Worm (Caenorhabditis elegans): ENCODE measurements around the gene nhr-154.

nhr-154 gene

DNA sequence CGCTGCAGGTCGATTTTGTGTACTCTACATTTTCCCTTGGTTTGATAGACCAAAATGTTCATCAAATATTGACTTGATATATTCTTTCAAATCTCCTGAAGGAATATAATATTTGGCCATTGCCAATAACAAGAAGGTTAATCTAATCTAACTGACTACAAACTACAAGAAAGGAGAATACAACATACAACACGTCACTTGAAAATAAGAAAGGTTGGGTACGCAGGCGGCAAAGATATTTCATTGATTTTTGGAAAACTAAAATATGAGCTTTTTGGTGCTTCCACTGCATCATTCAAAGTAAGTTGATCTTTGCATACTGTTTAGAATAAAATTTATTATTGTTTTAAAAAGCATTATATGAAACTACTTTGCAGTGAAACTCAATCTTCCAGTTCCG, 3.0 kb upstream of the nhr-154 start, which contains the start of gene nhr-209:
TSS of gene nhr-209 (plus strand) at position 27 of the 400 bp plus-strand sequence.
- TF ChIP-seq snpc-4 (tag; optimal IDR thresholded peaks at IDR 0.05): no peak
- TF ChIP-seq pha-4 (tag; optimal IDR thresholded peaks at IDR 0.05): no peak
- TF ChIP-seq ceh-43 (GFP tag; optimal IDR thresholded peaks at IDR 0.05): no peak
- TF ChIP-seq bed-3 (GFP tag; optimal IDR thresholded peaks at IDR 0.05): no peak
- TF ChIP-seq nhr-2 (tag; optimal IDR thresholded peaks at IDR 0.05): no peak
- TF ChIP-seq ces-1 (GFP tag; optimal IDR thresholded peaks at IDR 0.05): no peak
- no peak for TF ChIP-seq M03D4.4 (tag; optimal IDR thresholded peaks at IDR 0.05)
- TF ChIP-seq ceh-39 (tag; optimal IDR thresholded peaks at IDR 0.05): no peak
- TF ChIP-seq blmp-1 (tag; optimal IDR thresholded peaks at IDR 0.05): no peak
- no peak for TF ChIP-seq unc-120 (tag; optimal IDR thresholded peaks at IDR 0.05; ENCODE audit: poor library complexity, severe bottlenecking)
- no peak for TF ChIP-seq lsy-2 (tag; optimal IDR thresholded peaks at IDR 0.05)
- no peak for TF ChIP-seq lin-13 (tag; optimal IDR thresholded peaks at IDR 0.05)
- no peak for TF ChIP-seq ztf-11 (tag; optimal IDR thresholded peaks at IDR 0.05)
- no peak for TF ChIP-seq nhr-12 (tag; optimal IDR thresholded peaks at IDR 0.05)
- TF ChIP-seq nhr-76 (tag; optimal IDR thresholded peaks at IDR 0.05): no peak
- TF ChIP-seq sem-2 (GFP tag; optimal IDR thresholded peaks at IDR 0.05): no peak

DNA sequence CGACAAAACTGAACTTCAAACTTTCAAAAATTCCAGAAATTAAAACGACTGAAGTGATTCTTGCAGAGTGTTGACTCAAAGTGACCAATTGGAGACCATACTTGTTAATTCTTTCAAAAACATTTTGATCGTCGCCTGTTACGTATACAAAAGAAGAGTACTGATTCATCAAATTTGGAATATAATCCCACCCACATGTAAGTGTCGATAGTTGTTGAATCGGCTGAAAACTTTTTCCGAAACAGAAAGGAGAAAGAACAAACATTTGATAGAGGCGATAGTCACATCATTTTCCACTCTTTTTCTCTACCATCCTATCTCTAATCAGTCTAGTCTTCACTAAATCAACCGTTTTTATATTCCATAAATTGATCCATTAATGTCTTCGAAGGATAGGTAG, 2.8 kb downstream of the nhr-154 start, which contains the start of gene nhr-153:
TSS of gene nhr-153 (plus strand) at position 301 of the 400 bp plus-strand sequence.
- TF ChIP-seq mls-2 (tag; optimal IDR thresholded peaks at IDR 0.05) (no peak), snpc-4 (tag; optimal IDR thresholded peaks at IDR 0.05) (no peak), nhr-237 (tag; optimal IDR thresholded peaks at IDR 0.05) (no peak), ceh-43 (GFP tag; optimal IDR thresholded peaks at IDR 0.05) (no peak), M03D4.4 (tag; optimal IDR thresholded peaks at IDR 0.05) (no peak), lsy-2 (tag; optimal IDR thresholded peaks at IDR 0.05) (no peak), bed-3 (GFP tag; optimal IDR thresholded peaks at IDR 0.05) (no peak), pha-4 (tag; optimal IDR thresholded peaks at IDR 0.05) (no peak)

DNA sequence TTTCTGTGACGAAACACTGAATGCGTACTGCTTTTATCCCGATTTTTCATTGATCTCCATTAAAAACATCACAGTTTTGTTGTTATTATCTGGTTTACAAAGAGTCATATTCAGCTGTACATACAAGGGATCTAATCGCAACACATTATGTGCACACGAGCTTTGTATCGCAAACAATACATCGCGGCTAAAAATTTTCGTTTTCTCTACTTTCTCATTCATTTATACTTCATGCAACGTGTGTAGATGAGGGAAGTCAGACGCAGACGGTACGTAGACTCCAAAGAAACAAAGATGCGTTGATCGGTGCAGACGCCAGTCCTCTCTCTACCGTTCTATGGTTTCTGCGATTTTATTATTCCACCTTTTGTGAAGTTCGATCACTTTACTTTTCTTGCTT, 5.7 kb downstream of the nhr-154 start, which contains the start of gene nhr-136:
TSS of gene nhr-136 (plus strand) at position 301 of the 400 bp plus-strand sequence.
- no peak for TF ChIP-seq bed-3 (GFP tag; optimal IDR thresholded peaks at IDR 0.05)
- no peak for TF ChIP-seq ceh-39 (tag; optimal IDR thresholded peaks at IDR 0.05)
- TF ChIP-seq ham-2 (GFP tag; optimal IDR thresholded peaks at IDR 0.05): peak; percentile 9
- no peak for TF ChIP-seq nhr-2 (tag; optimal IDR thresholded peaks at IDR 0.05)

DNA sequence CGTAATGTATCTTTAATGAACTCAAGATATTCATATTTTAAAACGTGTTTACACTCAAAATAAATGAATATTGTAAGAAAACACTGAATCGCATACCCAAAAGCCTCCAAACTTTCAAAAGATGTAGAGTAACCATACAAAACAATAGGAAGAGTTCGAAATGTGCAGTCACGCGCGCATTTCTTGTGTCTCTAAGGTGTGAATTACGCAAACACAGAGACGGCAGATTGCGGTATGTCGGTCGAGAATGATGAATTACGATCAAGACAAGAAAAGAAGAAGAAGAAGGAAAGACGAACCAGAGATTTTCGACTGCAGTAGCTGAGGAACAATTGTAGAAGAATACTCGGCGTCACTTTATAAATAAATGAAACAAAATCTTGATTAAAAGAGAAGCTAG, 10.4 kb downstream of the nhr-154 start, which contains the start of gene lhpp-1:
TSS of gene lhpp-1 (minus strand) at position 354 of the 400 bp plus-strand sequence.
- TF ChIP-seq lsy-2 (tag; optimal IDR thresholded peaks at IDR 0.05) (no peak), elt-3 (tag; optimal IDR thresholded peaks at IDR 0.05) (no peak), nhr-12 (tag; optimal IDR thresholded peaks at IDR 0.05) (no peak), zip-8 (tag; optimal IDR thresholded peaks at IDR 0.05) (peak; percentile 47), sem-2 (GFP tag; optimal IDR thresholded peaks at IDR 0.05) (no peak)

DNA sequence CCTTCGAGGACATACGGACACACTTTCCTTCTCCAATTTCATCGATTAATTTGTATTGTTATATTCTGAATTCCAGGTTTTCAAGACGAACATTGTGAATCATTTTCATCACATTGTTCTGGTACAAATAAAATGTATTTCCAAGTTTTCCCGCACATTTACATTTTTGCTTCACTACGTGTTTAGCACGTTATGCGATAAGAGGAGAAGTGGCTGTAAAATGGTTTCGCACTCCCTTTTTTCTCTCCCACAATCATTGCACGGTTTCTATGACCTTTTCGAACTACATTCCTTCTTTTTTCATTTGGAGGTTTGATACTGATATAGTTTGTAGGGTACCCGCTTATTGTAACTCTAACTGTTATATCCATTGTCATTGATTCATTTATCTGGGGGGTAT, 12.6 kb downstream of the nhr-154 start:
- TF ChIP-seq nhr-76 (tag; optimal IDR thresholded peaks at IDR 0.05) (no peak), nhr-2 (tag; optimal IDR thresholded peaks at IDR 0.05) (no peak), mab-5 (tag; optimal IDR thresholded peaks at IDR 0.05) (no peak), unc-62 (GFP tag; optimal IDR thresholded peaks at IDR 0.05) (no peak), unc-39 (tag; optimal IDR thresholded peaks at IDR 0.05) (no peak), mep-1 (tag; optimal IDR thresholded peaks at IDR 0.05) (no peak), zip-8 (tag; optimal IDR thresholded peaks at IDR 0.05) (no peak), tbx-8 (GFP tag; optimal IDR thresholded peaks at IDR 0.05) (no peak), ham-2 (GFP tag; optimal IDR thresholded peaks at IDR 0.05) (no peak), snpc-4 (tag; optimal IDR thresholded peaks at IDR 0.05) (no peak), ceh-39 (tag; optimal IDR thresholded peaks at IDR 0.05) (no peak), lin-13 (tag; optimal IDR thresholded peaks at IDR 0.05) (no peak), ces-1 (GFP tag; optimal IDR thresholded peaks at IDR 0.05) (no peak)

DNA sequence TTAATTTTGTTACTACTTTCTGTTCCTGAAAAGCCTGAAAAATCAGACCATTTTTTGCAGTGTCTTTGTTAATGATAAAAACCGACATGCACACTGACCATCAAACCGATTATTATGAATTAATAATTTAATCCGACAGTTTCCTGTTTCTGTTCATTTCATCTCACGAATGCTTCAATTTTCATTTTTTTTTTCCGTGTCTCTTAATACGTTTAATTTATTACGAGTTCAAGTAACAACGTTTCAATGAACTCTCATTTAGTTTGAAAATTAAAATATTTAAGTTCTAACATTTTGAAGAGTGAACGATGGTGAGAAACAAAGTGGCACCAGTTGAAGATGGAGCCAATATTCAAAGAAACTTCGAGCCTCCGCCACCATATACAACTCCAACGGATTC, 13.6 kb downstream of the nhr-154 start, which contains the start of gene spin-1:
TSS of gene spin-1 (plus strand) at position 301 of the 400 bp plus-strand sequence.
- TF ChIP-seq sptf-1 (tag; optimal IDR thresholded peaks at IDR 0.05) (no peak), flh-1 (GFP tag; optimal IDR thresholded peaks at IDR 0.05) (no peak), ces-1 (GFP tag; optimal IDR thresholded peaks at IDR 0.05) (no peak), bed-3 (GFP tag; optimal IDR thresholded peaks at IDR 0.05) (no peak), unc-120 (tag; optimal IDR thresholded peaks at IDR 0.05; ENCODE audit: poor library complexity, severe bottlenecking) (no peak), nhr-2 (tag; optimal IDR thresholded peaks at IDR 0.05) (no peak), mep-1 (tag; optimal IDR thresholded peaks at IDR 0.05) (no peak), elt-3 (tag; optimal IDR thresholded peaks at IDR 0.05) (no peak), ham-2 (GFP tag; optimal IDR thresholded peaks at IDR 0.05) (no peak), unc-62 (GFP tag; optimal IDR thresholded peaks at IDR 0.05) (no peak), ceh-83 (GFP tag; optimal IDR thresholded peaks at IDR 0.05) (no peak), M03D4.4 (tag; optimal IDR thresholded peaks at IDR 0.05) (no peak), lsy-2 (tag; optimal IDR thresholded peaks at IDR 0.05) (no peak), ceh-43 (GFP tag; optimal IDR thresholded peaks at IDR 0.05) (no peak), ceh-39 (tag; optimal IDR thresholded peaks at IDR 0.05) (no peak), lin-32 (GFP tag; optimal IDR thresholded peaks at IDR 0.05) (no peak)

Measured in whole organism, mixed stage, embryonic.